Fruit fly (Drosophila melanogaster) whole organism, larva: ENCODE measurements around the gene CG31342.

Source experiments
- noc ChIP-seq: fragments of 200-800 bp; sonication (Bioruptor generic); optimal IDR thresholded peaks from 3 replicates; lab custom pipeline; 2019; ENCODE audit warnings: missing biosample characterization, mild to moderate bottlenecking, missing genetic modification characterization, moderate library complexity

Gene CG31342

DNA sequence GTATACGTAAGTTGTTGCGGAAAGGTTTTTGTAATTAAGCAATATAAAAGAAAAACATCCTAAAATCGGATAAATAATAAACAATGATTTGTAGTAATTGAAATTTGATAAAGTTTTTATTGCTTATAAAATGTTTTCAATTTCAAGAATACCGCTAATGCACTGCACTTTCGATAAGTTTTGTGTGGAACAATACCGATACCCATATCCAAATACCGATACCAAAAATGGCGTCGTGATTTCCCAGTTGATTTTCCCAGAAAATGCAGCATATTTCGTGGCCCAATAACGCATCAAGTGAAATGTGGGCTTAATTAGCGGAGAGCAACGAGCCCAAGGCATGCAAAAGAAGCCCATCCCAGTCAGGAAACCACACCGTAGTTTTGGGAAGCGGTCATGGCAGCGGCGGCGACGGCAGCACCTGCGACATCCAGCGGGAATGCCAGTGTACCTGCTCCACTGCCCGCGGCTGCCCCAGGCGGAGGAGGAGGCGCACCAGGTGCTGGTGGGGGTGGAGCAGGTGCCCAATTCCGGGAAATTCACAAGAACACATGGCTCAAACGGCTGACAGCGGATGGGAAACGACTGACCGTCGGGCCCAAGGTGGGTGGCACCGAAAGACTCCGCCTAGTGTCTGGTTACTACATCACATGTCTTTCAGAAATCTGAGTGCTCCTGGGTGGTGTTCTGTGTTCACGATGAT is at the start of gene CG31342:
TSS of gene CG31342 (plus strand) at position 214 of the 703 bp plus-strand sequence.
- no peak for TF ChIP-seq noc (tag; lab: Kevin White, UChicago)

DNA sequence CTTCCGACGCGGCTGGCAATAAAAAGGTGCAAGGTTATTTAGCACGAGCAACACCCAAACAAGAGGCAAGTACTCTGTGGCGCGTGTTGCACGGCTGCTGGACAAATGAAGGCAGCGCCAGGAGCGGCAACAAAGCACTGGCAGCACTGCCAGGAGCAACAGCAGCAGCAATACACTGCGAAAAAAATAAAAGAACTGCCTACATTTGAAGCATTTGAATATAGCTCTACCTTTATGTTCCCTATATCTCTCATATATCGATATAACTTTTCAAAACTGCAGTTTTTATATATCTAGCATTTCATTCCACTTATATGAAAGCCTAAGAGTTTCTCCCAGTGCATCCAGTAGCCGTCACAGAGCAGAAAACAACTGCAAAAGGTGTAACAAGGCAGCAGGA is 28.5 kb upstream of the CG31342 start:
- TF ChIP-seq noc (tag; lab: Kevin White, UChicago): no peak

DNA sequence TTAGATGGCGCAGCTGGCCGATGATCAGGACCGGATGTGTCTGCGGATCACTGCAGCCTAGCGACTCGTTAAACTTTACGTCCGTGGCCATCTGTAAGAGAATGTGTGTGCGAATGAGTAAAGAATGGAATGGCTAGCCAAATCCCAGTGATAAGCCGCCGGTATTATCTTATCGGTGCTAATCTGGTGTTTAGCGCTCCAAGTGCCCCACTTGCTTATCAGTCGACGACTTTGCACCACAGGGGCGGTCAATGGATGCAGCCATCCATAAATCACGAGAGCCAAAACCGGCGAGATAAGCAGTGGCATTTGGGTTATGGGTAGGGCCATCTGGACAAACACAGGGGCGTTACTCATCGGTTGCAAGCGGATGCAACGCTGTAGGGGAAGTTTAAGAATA is 25.6 kb upstream of the CG31342 start:
- peak; percentile 55 for TF ChIP-seq noc (tag; lab: Kevin White, UChicago)

DNA sequence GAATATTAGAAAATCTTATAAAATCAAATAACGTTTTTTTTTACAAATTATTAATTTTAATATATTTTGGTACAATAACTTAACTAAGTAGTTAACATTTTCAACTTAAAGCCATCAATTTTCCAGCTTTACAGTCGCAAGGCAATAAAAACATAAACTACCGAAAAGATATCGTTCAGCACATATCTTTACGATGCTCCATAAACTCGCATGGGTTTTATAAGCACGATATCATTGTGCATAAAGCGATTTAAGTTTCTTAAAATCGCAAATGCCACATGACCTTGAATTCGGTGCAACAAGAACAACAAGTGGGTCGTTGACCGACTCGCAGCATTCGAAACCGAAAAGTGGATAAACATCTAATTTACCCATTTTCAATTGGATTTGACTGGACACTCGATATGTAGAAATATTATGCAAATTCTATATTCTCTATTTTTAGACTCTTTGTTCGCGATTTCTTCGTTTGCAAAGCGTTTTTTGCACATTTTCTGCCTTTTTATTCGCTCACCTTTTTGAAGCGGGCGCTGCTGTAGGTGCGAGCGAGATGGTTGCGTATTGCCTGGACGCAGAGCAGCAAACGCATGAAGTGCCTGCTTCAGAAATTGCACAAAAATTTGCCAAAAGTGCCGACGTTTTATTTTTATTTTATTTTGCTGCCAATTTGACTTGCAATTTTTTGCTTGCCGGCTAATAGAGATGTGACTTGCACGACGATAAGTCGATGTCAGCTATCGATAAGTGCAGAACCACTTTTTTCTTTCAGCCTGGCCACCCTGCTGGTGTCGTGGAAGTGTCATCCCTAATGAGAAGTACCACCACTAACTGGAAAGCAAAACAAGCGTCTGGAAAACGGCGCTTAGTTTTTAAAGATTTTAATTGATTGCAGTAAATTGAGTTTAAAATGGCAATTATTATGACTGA is 24.6 kb upstream of the CG31342 start, which contains the start of gene Spc25:
TSS of gene Spc25 (plus strand) at position 817 of the 927 bp plus-strand sequence.
- no peak for TF ChIP-seq noc (tag; lab: Kevin White, UChicago)

DNA sequence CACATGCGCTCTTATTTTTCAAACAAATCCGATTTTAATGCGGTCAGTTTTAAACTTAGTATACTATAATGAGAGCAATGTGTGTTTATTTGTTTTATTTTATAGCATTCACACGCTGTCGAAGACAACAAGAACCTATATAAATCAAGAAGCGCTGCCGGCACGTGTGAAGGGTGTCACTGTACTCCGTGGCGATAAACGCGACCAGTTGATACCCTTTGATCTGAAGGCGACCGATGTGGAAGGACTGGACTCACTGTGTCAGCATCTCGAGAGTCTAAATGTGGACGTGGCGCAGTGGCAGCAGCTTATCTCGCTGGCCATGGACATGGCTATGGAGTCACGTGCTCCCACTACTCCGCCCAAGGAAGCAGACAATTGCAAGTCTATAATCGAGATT is 23.2 kb upstream of the CG31342 start:
- no peak for TF ChIP-seq noc (tag; lab: Kevin White, UChicago)

DNA sequence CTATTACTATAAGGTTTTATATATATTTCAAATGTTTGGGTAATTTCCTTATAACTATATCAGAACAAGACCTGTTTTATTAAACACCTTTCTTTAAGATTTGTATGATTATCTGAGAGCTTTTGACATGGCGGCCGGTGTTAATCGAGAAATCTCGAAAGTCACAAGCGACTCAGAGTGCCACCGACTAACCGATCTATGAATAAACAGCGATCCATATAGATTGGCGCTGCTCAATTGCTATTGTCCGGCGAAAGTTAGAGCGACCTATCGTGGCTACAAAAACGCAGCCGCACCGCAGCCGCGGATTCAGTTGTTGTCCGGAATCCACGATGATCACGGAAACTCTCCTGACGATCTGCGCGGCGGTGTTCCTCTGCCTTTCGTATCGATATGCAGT is 22.4 kb upstream of the CG31342 start, which contains the start of gene Cyp304a1:
TSS of gene Cyp304a1 (plus strand) at position 301 of the 400 bp plus-strand sequence.
- TF ChIP-seq noc (tag; lab: Kevin White, UChicago): no peak

DNA sequence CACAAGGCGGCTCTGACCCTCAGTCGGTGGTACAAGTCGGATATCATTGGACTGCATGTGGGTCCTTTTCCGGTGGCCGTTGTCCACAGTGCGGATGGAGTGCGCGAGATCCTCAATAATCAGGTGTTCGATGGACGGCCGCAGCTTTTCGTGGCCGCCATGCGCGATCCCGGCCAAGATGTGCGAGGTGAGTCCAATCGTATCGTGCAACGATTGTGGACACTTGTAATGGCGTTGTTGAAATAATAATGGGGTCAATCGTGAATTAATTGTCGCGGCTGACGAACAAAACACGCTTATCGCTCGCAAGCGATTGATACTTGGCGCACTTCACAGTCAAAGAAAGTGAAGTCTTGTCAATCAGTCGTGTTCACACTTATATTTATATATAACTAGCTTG is 21.8 kb upstream of the CG31342 start:
- no peak for TF ChIP-seq noc (tag; lab: Kevin White, UChicago)

DNA sequence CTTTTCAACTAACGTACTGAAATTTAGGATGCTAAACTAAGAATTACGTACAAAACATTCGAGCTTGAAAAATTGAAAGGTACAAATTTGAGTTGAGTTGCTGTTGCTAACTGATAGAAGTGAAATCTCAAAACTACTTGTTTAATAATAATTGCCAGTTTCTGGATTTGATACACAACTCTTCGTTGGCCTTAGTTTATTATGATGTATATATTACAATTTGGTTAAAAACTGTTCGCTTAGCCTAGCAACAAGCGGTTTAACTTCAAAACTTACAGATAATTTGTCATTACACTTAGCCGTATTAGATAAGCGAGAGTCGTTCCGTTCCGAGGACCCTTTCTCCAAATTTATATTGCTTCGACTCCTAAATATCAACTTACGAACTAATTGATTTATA is 18.2 kb upstream of the CG31342 start, which contains the start of the genes CG14384 and grsm:
TSS of gene CG14384 (minus strand) at position 101 of the 400 bp plus-strand sequence.
TSS of gene grsm (minus strand) at position 101 of the 400 bp plus-strand sequence.
- no peak for TF ChIP-seq noc (tag; lab: Kevin White, UChicago)

DNA sequence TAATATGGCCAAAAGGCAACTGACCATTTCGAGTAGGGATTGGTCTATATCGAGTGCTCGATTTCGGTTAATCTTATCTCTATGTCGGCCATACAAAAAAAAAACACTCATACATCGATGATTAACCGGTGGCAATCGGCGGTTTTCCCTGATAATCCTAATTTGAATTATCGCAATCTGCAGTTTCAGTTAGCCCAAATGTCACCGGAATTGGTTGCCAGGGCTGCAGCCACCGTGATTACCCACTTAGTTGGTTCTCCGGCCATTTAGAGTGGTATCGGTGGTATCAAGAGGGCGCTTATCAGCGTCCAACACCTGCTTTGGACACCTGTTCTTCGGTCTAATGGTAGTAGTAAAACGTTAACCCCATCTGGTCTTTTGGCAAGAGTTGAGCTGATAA is 13.7 kb upstream of the CG31342 start:
- TF ChIP-seq noc (tag; lab: Kevin White, UChicago): no peak

DNA sequence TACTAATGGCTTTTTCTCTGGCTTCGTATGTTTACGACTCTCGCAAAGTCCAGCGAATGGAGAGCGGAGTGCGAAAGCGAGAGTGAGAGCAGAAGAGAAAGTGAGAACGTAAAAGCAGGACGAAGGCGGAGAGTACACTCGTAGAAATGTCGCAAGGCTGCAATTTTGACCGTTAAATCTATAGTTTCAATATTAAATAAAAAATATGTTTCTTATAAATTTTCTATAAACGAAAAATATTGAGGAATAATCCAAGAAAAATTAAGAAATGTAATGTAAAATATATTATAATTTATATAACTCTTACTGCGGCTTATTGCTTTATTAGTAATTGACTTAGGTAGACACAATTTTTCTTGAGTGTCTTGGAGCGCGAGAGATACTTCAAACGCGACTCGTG is 11.4 kb upstream of the CG31342 start:
- no peak for TF ChIP-seq noc (tag; lab: Kevin White, UChicago)

DNA sequence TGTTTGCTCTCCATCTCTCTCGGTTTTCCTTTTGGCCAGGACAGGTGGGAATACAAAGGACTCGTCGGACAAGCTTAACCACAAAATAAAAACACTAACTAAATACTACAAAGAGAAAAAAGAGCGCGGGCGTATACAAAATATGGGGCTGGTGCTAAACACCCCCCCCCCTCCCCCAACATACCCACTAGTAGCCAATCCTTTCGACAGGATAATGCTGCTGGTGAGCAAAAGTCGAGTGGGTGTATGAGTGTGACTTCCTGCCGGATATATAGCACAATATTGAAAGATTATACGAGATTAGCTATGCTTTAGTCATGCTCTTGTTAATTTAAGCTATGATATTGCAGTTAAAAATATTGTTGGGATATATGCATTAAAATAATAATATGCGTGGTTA is 10.6 kb upstream of the CG31342 start:
- TF ChIP-seq noc (tag; lab: Kevin White, UChicago): no peak

DNA sequence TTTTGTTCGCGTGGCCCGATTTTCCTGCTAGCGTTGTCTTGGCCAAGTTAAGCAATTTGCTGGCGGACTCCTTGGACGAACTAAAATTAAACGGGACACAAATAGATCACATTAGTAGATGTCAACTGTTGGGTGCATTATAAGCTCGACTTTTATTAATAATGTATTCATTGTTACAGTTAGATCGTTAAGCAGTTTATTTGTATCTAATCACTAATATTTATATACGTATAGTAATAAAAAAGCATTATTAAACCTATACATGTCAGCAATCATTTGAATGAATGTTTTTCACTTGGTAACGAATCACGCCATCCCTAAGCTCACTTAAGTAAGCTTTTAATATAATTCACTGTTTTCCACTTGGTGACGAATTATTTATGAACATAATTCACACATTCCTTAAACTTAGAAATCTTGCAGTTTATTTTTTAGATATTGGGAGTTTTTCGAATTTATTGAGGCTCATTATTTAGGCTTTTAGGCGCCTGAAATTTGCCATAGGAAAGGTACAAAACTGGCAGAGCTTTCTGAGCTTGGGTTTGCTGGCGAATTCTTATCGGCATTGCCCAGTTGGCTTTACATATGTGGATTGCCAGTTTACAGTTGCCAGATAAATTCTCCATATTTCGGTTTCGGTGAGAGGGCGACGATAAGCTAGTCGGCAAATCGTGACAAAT is 8.3 kb upstream of the CG31342 start, which contains the start of the genes CG7381 and CG7091:
TSS of gene CG7381 (minus strand) at position 101 of the 680 bp plus-strand sequence.
TSS of gene CG7091 (plus strand) at position 630 of the 680 bp plus-strand sequence.
- no peak for TF ChIP-seq noc (tag; lab: Kevin White, UChicago)

DNA sequence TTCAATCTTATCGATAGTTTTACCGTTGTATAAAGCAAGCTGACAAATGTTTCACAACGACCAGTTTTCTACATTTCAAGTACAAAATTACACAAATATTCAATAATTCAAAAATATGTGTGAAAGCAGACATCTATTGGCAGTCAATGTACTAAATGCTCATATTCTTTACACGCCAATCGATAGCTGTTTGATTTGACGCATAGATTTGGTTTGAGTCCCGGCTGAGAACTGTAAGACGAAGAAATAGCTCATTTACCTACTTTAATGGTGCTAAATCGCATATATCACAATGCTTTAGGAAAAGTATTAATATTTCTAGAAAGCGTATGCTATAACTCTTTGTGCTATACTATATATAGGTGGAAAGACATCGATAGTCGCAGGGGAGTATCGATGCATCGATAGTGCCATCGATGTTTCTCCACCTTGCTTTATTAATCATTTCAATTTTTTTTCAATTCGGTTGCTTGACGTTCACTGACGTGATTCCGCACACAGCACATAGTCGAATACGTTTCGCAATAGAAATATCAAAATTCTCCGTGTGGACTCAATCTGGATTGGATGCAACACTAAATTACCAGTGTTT is 5.1 kb upstream of the CG31342 start, which contains the start of gene Paip2:
TSS of gene Paip2 (plus strand) at position 165 of the 592 bp plus-strand sequence.
- no peak for TF ChIP-seq noc (tag; lab: Kevin White, UChicago)

DNA sequence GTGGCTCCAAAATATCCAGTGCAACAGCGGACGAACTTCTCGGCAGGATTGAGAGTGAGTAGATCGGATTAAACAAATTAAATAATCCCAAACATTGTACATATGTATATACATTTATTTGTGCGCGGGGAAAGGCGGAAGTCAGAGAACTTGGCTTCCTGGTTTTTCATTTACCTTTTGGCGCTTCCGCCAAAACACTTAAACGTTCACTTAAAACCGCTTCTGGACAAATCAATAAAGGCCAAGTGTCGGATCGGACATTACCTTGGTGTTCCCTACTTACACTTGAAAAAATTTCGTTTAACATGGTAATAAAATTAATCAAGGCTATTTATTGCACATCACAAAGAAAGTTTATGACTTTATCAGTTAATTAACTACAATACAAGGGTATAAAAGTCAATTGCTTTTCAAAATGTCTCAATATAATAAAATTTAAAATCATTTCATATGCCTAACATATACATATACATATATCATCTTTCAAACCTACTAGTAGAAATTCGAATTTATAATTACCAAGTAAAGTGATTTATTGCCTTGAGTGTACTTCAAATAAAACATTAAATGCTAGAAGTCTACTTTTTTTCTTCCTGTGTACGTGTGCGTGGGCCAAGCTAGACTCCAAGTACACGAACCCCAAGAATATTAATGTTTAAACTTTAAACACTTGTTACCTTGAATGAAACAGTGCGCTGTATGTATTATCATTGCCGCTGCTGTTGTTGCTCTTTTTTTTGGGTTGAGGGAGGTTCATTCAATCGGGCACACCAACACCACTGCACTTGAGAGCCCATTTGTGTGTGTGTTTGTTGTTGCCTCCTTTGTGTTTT is 4.3 kb upstream of the CG31342 start:
- TF ChIP-seq noc (tag; lab: Kevin White, UChicago): peak; percentile 0
